Worm (Caenorhabditis elegans) whole organism, young adult: Measurements from ENCODE around the gene C37C3.10.

Experiments used
- B0261.1 ChIP-seq: sonication (generic microtip); optimal IDR thresholded peaks from 2 replicates; lab custom pipeline; 2016; ENCODE audit warnings: mild to moderate bottlenecking, missing genetic modification characterization, moderate library complexity, missing compliant biosample characterization
- D2030.7 ChIP-seq: fragments of 200-800 bp; sonication (Bioruptor generic); IDR thresholded peaks from 2 replicates; pipeline ENCODE4 v1.3.6; 2022; ENCODE audit warnings: missing genetic modification reagents, missing genetic modification characterization, missing compliant biosample characterization
- F10E7.11 ChIP-seq: sonication (generic microtip); optimal IDR thresholded peaks from 2 replicates; lab custom pipeline; 2017; ENCODE audit warnings: mild to moderate bottlenecking, missing genetic modification characterization, moderate library complexity, missing compliant biosample characterization
- F22D6.2 ChIP-seq: sonication (generic microtip); optimal IDR thresholded peaks from 2 replicates; lab custom pipeline; 2016; ENCODE audit warnings: mild to moderate bottlenecking, missing genetic modification characterization, missing compliant biosample characterization
- F23B12.7 ChIP-seq: sonication (generic microtip); optimal IDR thresholded peaks from 2 replicates; lab custom pipeline; 2017; ENCODE audit warnings: missing genetic modification characterization, mild to moderate bottlenecking, missing compliant biosample characterization, antibody characterized with exemption, moderate library complexity; ENCODE audit not compliant: insufficient read depth
- F39B2.1 ChIP-seq: fragments of 200-800 bp; sonication (Bioruptor generic); IDR thresholded peaks from 2 replicates; pipeline ENCODE4 v1.3.6; 2022; ENCODE audit warnings: missing genetic modification reagents, missing genetic modification characterization, missing compliant biosample characterization
- F49E8.2 ChIP-seq: sonication (generic microtip); optimal IDR thresholded peaks from 3 replicates; lab custom pipeline; 2017; ENCODE audit warnings: missing genetic modification characterization, mild to moderate bottlenecking, missing compliant biosample characterization, antibody characterized with exemption, moderate library complexity; ENCODE audit not compliant: insufficient read depth
- F57A8.1 ChIP-seq: fragments of 200-800 bp; sonication (Bioruptor generic); optimal IDR thresholded peaks from 2 replicates; lab custom pipeline; 2018; ENCODE audit warnings: mild to moderate bottlenecking, missing genetic modification characterization, moderate library complexity, missing compliant biosample characterization
- T07F8.4 ChIP-seq: sonication (generic microtip); optimal IDR thresholded peaks from 2 replicates; lab custom pipeline; 2016; ENCODE audit warnings: mild to moderate bottlenecking, missing genetic modification characterization, moderate library complexity, missing compliant biosample characterization
- Y95B8A.8 ChIP-seq: fragments of 200-800 bp; sonication (Bioruptor generic); IDR thresholded peaks from 2 replicates; pipeline ENCODE4 v1.3.6; 2022; ENCODE audit warnings: missing genetic modification reagents, missing genetic modification characterization, missing compliant biosample characterization
- ZK185.1 ChIP-seq: sonication (generic microtip); optimal IDR thresholded peaks from 2 replicates; lab custom pipeline; 2016; ENCODE audit warnings: mild to moderate bottlenecking, missing genetic modification characterization, missing compliant biosample characterization; ENCODE audit not compliant: poor library complexity, severe bottlenecking
- aptf-3 ChIP-seq: fragments of 200-800 bp; sonication (Bioruptor generic); IDR thresholded peaks from 2 replicates; pipeline ENCODE4 v1.3.6; 2022; ENCODE audit warnings: missing genetic modification characterization, missing compliant biosample characterization
- atf-7 ChIP-seq: sonication (generic microtip); optimal IDR thresholded peaks from 2 replicates; lab custom pipeline; 2017; ENCODE audit warnings: mild to moderate bottlenecking, missing genetic modification characterization, missing compliant biosample characterization
- athp-1 ChIP-seq: sonication (generic microtip); optimal IDR thresholded peaks from 2 replicates; lab custom pipeline; 2017; ENCODE audit warnings: mild to moderate bottlenecking, missing genetic modification characterization, missing compliant biosample characterization
- attf-3 ChIP-seq: fragments of 200-800 bp; sonication (Bioruptor generic); conservative IDR thresholded peaks from 2 replicates; pipeline ENCODE4 v1.3.6; 2022; ENCODE audit warnings: missing genetic modification reagents, missing genetic modification characterization, missing compliant biosample characterization
- attf-5 ChIP-seq: fragments of 200-800 bp; sonication (Bioruptor generic); optimal IDR thresholded peaks from 2 replicates; lab custom pipeline; 2018; ENCODE audit warnings: mild to moderate bottlenecking, missing genetic modification characterization, missing compliant biosample characterization
- attf-6 ChIP-seq: fragments of 200-800 bp; sonication (Bioruptor generic); IDR thresholded peaks from 2 replicates; pipeline ENCODE4 v1.3.6; 2022; ENCODE audit warnings: missing genetic modification reagents, missing genetic modification characterization, missing compliant biosample characterization
- cebp-2 ChIP-seq: fragments of 200-800 bp; sonication (Bioruptor generic); IDR thresholded peaks from 2 replicates; pipeline ENCODE4 v1.3.6; 2022; ENCODE audit warnings: missing genetic modification characterization, missing compliant biosample characterization
- ceh-100 ChIP-seq: fragments of 200-800 bp; sonication (Bioruptor generic); IDR thresholded peaks from 2 replicates; pipeline ENCODE4 v1.3.6; 2022; ENCODE audit warnings: missing genetic modification reagents, missing genetic modification characterization, missing compliant biosample characterization
- ceh-27 ChIP-seq: fragments of 200-800 bp; sonication (Bioruptor generic); optimal IDR thresholded peaks from 2 replicates; lab custom pipeline; 2018; ENCODE audit warnings: mild to moderate bottlenecking, missing genetic modification characterization, moderate library complexity, missing compliant biosample characterization
- die-1 ChIP-seq: sonication (generic microtip); optimal IDR thresholded peaks from 2 replicates; lab custom pipeline; 2016; ENCODE audit warnings: missing genotype, mild to moderate bottlenecking, missing genetic modification characterization, missing compliant biosample characterization
- fkh-3 ChIP-seq: sonication (generic microtip); optimal IDR thresholded peaks from 2 replicates; lab custom pipeline; 2016; ENCODE audit warnings: mild to moderate bottlenecking, missing genetic modification characterization, missing compliant biosample characterization
- him-1 ChIP-seq: sonication (generic microtip); optimal IDR thresholded peaks from 2 replicates; lab custom pipeline; 2016; ENCODE audit warnings: missing genotype, missing genetic modification reagents, missing genetic modification characterization, missing compliant biosample characterization
- hlh-12 ChIP-seq: sonication (generic microtip); optimal IDR thresholded peaks from 2 replicates; lab custom pipeline; 2016; ENCODE audit warnings: missing genetic modification characterization, missing compliant biosample characterization
- lag-1 ChIP-seq: fragments of 200-800 bp; sonication (Bioruptor generic); IDR thresholded peaks from 2 replicates; pipeline ENCODE4 v1.3.6; 2022; ENCODE audit warnings: missing genetic modification reagents, missing genetic modification characterization, missing compliant biosample characterization
- let-526 ChIP-seq: fragments of 200-800 bp; sonication (Bioruptor generic); IDR thresholded peaks from 2 replicates; pipeline ENCODE4 v1.3.6; 2022; ENCODE audit warnings: missing genetic modification reagents, missing genetic modification characterization, missing compliant biosample characterization
- lin-35 ChIP-seq, 3 experiments: fragments of 150-350 bp in 2 of 3; sonication (generic microtip) in 1 of 3; optimal IDR thresholded peaks; 2 replicates each; lab custom pipeline; 2014 to 2018; ENCODE audit warnings: missing biosample characterization in 3 of 3, missing genetic modification characterization in 3 of 3, missing genetic modification reagents in 3 of 3
- madf-6 ChIP-seq: fragments of 200-800 bp; sonication (Bioruptor generic); IDR thresholded peaks from 2 replicates; pipeline ENCODE4 v1.3.6; 2022; ENCODE audit warnings: missing genetic modification reagents, missing genetic modification characterization, missing compliant biosample characterization
- madf-8 ChIP-seq: fragments of 200-800 bp; sonication (Bioruptor generic); conservative IDR thresholded peaks from 2 replicates; pipeline ENCODE4 v1.3.6; 2022; ENCODE audit warnings: missing genetic modification reagents, missing genetic modification characterization, missing compliant biosample characterization
- mcd-1 ChIP-seq: fragments of 200-800 bp; sonication (Bioruptor generic); IDR thresholded peaks from 2 replicates; pipeline ENCODE4 v1.3.6; 2022; ENCODE audit warnings: missing genetic modification reagents, missing genetic modification characterization, missing compliant biosample characterization
- nhr-179 ChIP-seq: sonication (generic microtip); optimal IDR thresholded peaks from 2 replicates; lab custom pipeline; 2016; ENCODE audit warnings: mild to moderate bottlenecking, missing genetic modification characterization, missing compliant biosample characterization
- nhr-27 ChIP-seq: fragments of 200-800 bp; sonication (Bioruptor generic); optimal IDR thresholded peaks from 2 replicates; lab custom pipeline; 2018; ENCODE audit warnings: mild to moderate bottlenecking, missing genetic modification characterization, moderate library complexity, missing compliant biosample characterization
- nhr-80 ChIP-seq: sonication (generic microtip); optimal IDR thresholded peaks from 2 replicates; lab custom pipeline; 2016; ENCODE audit warnings: missing genetic modification characterization, missing compliant biosample characterization
- pbrm-1 ChIP-seq: fragments of 200-800 bp; sonication (Bioruptor generic); IDR thresholded peaks from 2 replicates; pipeline ENCODE4 v1.3.6; 2022; ENCODE audit warnings: missing genetic modification reagents, missing genetic modification characterization, missing compliant biosample characterization
- rec-8 ChIP-seq, 2 experiments: sonication (generic microtip); optimal IDR thresholded peaks; 2 replicates each; lab custom pipeline; 2016; ENCODE audit warnings: mild to moderate bottlenecking in 2 of 2, missing genetic modification characterization in 2 of 2, missing genetic modification reagents in 2 of 2, missing genotype in 2 of 2, missing biosample characterization in 1 of 2, missing compliant biosample characterization in 1 of 2, moderate library complexity in 1 of 2
- snpc-1.1 ChIP-seq: sonication (generic microtip); optimal IDR thresholded peaks from 2 replicates; lab custom pipeline; 2017; ENCODE audit warnings: missing genetic modification characterization, mild to moderate bottlenecking, missing compliant biosample characterization, antibody characterized with exemption, moderate library complexity, missing genotype, missing genetic modification reagents; ENCODE audit not compliant: insufficient read depth
- snpc-1.3 ChIP-seq: sonication (generic microtip); optimal IDR thresholded peaks from 2 replicates; lab custom pipeline; 2017; ENCODE audit warnings: missing genetic modification characterization, mild to moderate bottlenecking, missing compliant biosample characterization, antibody characterized with exemption, moderate library complexity, missing genotype, missing genetic modification reagents; ENCODE audit not compliant: insufficient read depth
- tlf-1 ChIP-seq: fragments of 200-800 bp; sonication (Bioruptor generic); optimal IDR thresholded peaks from 2 replicates; lab custom pipeline; 2018; ENCODE audit warnings: mild to moderate bottlenecking, missing genetic modification characterization, missing compliant biosample characterization
- unc-62 ChIP-seq: fragments of 150-350 bp; optimal IDR thresholded peaks from 2 replicates; lab custom pipeline; 2014; ENCODE audit warnings: missing biosample characterization, missing genetic modification reagents, missing genetic modification characterization
- zfh-2 ChIP-seq: fragments of 200-800 bp; sonication (Bioruptor generic); conservative IDR thresholded peaks from 2 replicates; pipeline ENCODE4 v1.3.6; 2022; ENCODE audit warnings: missing genetic modification reagents, missing genetic modification characterization, missing compliant biosample characterization
- ztf-18 ChIP-seq: sonication (generic microtip); optimal IDR thresholded peaks from 2 replicates; lab custom pipeline; 2016; ENCODE audit warnings: missing genotype, mild to moderate bottlenecking, missing genetic modification characterization, missing compliant biosample characterization
- ztf-26 ChIP-seq: sonication (generic microtip); optimal IDR thresholded peaks from 2 replicates; lab custom pipeline; 2017; ENCODE audit warnings: missing genetic modification characterization, missing compliant biosample characterization
- ztf-3 ChIP-seq: fragments of 200-800 bp; sonication (Bioruptor generic); optimal IDR thresholded peaks from 2 replicates; lab custom pipeline; 2018; ENCODE audit warnings: mild to moderate bottlenecking, missing genetic modification characterization, missing compliant biosample characterization

Gene C37C3.10

DNA sequence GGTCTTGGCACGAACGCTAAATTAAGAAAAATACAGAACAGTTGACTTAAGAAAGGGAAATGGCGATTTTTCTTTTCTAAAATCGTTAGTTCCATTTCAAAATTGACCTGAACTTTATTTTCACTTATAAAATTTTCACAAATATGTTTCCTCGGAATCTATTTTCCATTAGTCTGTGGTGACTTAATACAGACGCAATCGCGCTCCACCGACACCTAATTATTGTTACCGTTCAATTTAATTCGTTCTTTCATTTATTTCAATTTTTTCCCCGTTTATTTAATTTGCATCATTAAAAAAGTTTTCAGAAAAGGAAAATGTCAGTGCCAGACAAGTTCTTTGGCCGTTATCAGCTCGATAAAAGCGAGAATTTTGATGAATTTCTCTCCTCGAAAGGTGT is 42.6 kb downstream of the C37C3.10 start, which contains the start of gene lbp-4 (continued):
- TF ChIP-seq nhr-27 (tag; lab: Kevin White, UChicago) (no peak), nhr-80 (peak; percentile 74), unc-62 (GFP tag; lab: Kevin White, UChicago) (no peak), ZK185.1 (tag; lab: Kevin White, UChicago) (peak; percentile 24), aptf-3 (no peak), snpc-1.3 (tag; lab: Kevin White, UChicago) (no peak), ceh-100 (GFP tag; lab: Robert Waterston, UW) (peak; percentile 92), ztf-18 (tag; lab: Kevin White, UChicago) (no peak), mcd-1 (peak; percentile 65; the same call in 1 of the 2 replicates), F23B12.7 (tag; lab: Kevin White, UChicago) (peak; percentile 74), F10E7.11 (tag; lab: Kevin White, UChicago) (no peak)

DNA sequence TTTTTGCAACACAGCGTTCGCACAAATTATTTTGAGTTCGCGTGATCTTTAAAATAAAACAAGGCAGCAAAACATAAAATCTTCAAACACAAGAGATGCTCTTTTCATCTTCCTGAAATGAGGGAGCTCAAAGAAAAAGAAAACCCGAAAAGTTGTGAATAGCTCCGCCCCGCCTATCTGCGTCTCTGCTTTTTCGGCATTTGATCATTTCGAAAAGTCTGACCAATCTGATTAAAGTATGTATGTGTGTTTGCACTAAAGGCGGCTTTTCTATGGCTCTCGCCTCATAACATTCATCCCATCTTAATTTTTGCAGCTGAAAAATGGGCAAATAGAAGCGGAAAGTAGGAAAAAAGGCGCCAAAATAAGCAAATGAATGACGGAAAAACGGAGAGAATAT is 43.3 kb downstream of the C37C3.10 start:
- no peak for TF ChIP-seq lag-1 (GFP tag; lab: Robert Waterston, UW)
- TF ChIP-seq ceh-27 (GFP tag; lab: Kevin White, UChicago), result no peak
- TF ChIP-seq snpc-1.3 (tag; lab: Kevin White, UChicago), result no peak
- no peak for TF ChIP-seq pbrm-1 (GFP tag; lab: Robert Waterston, UW)
- TF ChIP-seq ztf-3 (GFP tag; lab: Kevin White, UChicago), result no peak
- TF ChIP-seq D2030.7 (GFP tag; lab: Robert Waterston, UW), result no peak
- TF ChIP-seq F39B2.1 (GFP tag; lab: Robert Waterston, UW), result no peak
- TF ChIP-seq cebp-2 (GFP tag; lab: Robert Waterston, UW), result no peak
- TF ChIP-seq athp-1 (tag; lab: Kevin White, UChicago), result no peak

DNA sequence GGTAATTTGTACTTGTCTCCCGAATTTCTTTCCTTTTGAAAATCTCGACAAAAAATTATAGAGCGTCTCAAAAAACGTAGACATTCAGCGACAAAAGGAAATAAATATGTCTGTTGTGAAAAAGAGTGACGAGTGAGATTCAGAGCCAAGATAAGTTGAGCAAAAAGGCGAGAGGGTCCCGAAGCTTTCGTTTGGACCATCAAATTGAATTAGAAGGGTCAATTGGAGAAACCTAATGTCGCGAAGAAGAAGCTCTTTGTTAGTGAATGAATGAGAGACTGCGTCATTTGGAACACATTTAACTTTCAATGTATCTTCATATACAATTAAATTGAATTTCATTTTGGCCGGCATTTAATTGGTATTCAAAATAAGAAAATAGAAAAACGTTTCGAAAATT is 46.4 kb downstream of the C37C3.10 start:
- no peak for TF ChIP-seq F23B12.7 (tag; lab: Kevin White, UChicago)
- TF ChIP-seq nhr-179, result no peak
- TF ChIP-seq atf-7, result no peak
- no peak for TF ChIP-seq F22D6.2 (tag; lab: Kevin White, UChicago)
- no peak for TF ChIP-seq B0261.1 (tag; lab: Kevin White, UChicago)
- TF ChIP-seq tlf-1, result no peak
- no peak for TF ChIP-seq T07F8.4 (tag; lab: Kevin White, UChicago)
- TF ChIP-seq fkh-3 (tag; lab: Kevin White, UChicago), result no peak
- TF ChIP-seq attf-5 (GFP tag; lab: Kevin White, UChicago), result no peak
- no peak for TF ChIP-seq rec-8 (tag; optimal IDR thresholded peaks at IDR 0.05; lab: Kevin White, UChicago)
- TF ChIP-seq pbrm-1 (GFP tag; lab: Robert Waterston, UW), result no peak

DNA sequence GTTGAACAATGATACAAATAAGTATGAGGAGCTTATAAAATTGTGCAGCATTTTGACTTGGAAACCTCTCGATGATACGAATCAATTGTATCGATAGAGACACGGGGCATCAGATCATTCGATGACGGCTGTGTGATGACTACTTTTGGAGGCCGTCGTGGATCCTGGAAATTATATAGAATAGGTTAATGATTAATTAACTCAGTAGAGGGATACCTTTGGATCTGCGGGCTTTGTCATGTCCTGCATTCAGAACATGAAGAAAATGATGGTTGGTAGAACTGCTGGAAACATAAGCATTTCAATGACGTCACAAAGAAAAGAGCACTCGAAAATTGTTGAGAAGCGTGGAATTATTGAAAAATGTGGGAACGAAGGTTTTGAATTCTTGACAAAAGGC is 48.3 kb downstream of the C37C3.10 start, which contains the start of gene ZK742.6:
ZK742.6 (minus strand) TSS at position 342 of the 400 bp plus-strand sequence.
- TF ChIP-seq F57A8.1 (GFP tag; lab: Kevin White, UChicago), result no peak
- no peak for TF ChIP-seq zfh-2 (GFP tag; lab: Robert Waterston, UW)
- no peak for TF ChIP-seq nhr-179
- no peak for TF ChIP-seq let-526 (GFP tag; lab: Robert Waterston, UW)
- no peak for TF ChIP-seq unc-62 (GFP tag; lab: Kevin White, UChicago)
- no peak for TF ChIP-seq attf-3 (GFP tag; lab: Robert Waterston, UW)
- peak; percentile 57 for TF ChIP-seq madf-6
- no peak for TF ChIP-seq lin-35 (GFP tag; optimal IDR thresholded peaks at IDR 0.05; lab: Kevin White, UChicago)
- TF ChIP-seq hlh-12 (tag; lab: Kevin White, UChicago), result no peak
- no peak for TF ChIP-seq ZK185.1 (tag; lab: Kevin White, UChicago)
- TF ChIP-seq ztf-26, result no peak
- TF ChIP-seq die-1 (tag; lab: Kevin White, UChicago), result no peak
- peak; percentile 41; the same call in 1 of the 2 replicates for TF ChIP-seq attf-6
- no peak for TF ChIP-seq madf-8 (GFP tag; lab: Robert Waterston, UW)
- no peak for TF ChIP-seq Y95B8A.8 (GFP tag; lab: Robert Waterston, UW)
- no peak for TF ChIP-seq snpc-1.1 (tag; lab: Kevin White, UChicago)
- peak; percentile 71 for TF ChIP-seq him-1 (tag; lab: Kevin White, UChicago)
- TF ChIP-seq F49E8.2, result no peak
